Worm (Caenorhabditis elegans): ENCODE data around the gene cnnm-1.

- TF ChIP-seq nhr-28 (tag; optimal IDR thresholded peaks at IDR 0.05): no peak
- no peak for TF ChIP-seq nhr-76 (tag; optimal IDR thresholded peaks at IDR 0.05)
- TF ChIP-seq mep-1 (tag; optimal IDR thresholded peaks at IDR 0.05): no peak
- TF ChIP-seq sptf-1 (tag; optimal IDR thresholded peaks at IDR 0.05): no peak
Measured at ce11 chrIV:17189193-17189592, 17.5 kb downstream of the cnnm-1 start.
